Worm (Caenorhabditis elegans) whole organism, early embryonic: ENCODE results near the gene T11F9.14.

Experiments
- B0310.2 ChIP-seq: sonication (generic microtip); optimal IDR thresholded peaks from 2 replicates; lab custom pipeline; 2016; ENCODE audit warnings: mild to moderate bottlenecking, missing genetic modification characterization, missing compliant biosample characterization
- F13C5.2 ChIP-seq: sonication (generic microtip); optimal IDR thresholded peaks from 2 replicates; lab custom pipeline; 2017; ENCODE audit warnings: mild to moderate bottlenecking, missing genetic modification characterization, inconsistent platforms, missing compliant biosample characterization
- aly-1 ChIP-seq: sonication (generic microtip); optimal IDR thresholded peaks from 2 replicates; lab custom pipeline; 2016; ENCODE audit warnings: missing genetic modification characterization, missing compliant biosample characterization
- ama-1 ChIP-seq: fragments of 150-350 bp; optimal IDR thresholded peaks from 2 replicates; lab custom pipeline; 2014
- ceh-13 ChIP-seq: fragments of 200-800 bp; sonication (Bioruptor generic); optimal IDR thresholded peaks from 2 replicates; lab custom pipeline; 2018; ENCODE audit warnings: mild to moderate bottlenecking, missing genetic modification characterization, missing compliant biosample characterization
- ceh-36 ChIP-seq: sonication (generic microtip); optimal IDR thresholded peaks from 2 replicates; lab custom pipeline; 2016; ENCODE audit warnings: missing genetic modification characterization, inconsistent platforms, missing compliant biosample characterization
- ets-7 ChIP-seq: sonication (generic microtip); optimal IDR thresholded peaks from 2 replicates; lab custom pipeline; 2016; ENCODE audit warnings: missing genotype, missing genetic modification characterization, missing compliant biosample characterization
- flt-1 ChIP-seq: fragments of 200-800 bp; sonication (Bioruptor generic); IDR thresholded peaks from 2 replicates; pipeline ENCODE4 v1.3.6; 2022; ENCODE audit warnings: missing genetic modification characterization, missing compliant biosample characterization
- hmbx-1 ChIP-seq: sonication (generic microtip); optimal IDR thresholded peaks from 2 replicates; lab custom pipeline; 2016; ENCODE audit warnings: mild to moderate bottlenecking, missing genetic modification characterization, missing compliant biosample characterization
- hmg-4 ChIP-seq: fragments of 200-800 bp; sonication (Bioruptor generic); optimal IDR thresholded peaks from 2 replicates; lab custom pipeline; 2018; ENCODE audit warnings: mild to moderate bottlenecking, missing genetic modification characterization, missing compliant biosample characterization
- hnd-1 ChIP-seq: sonication (generic microtip); optimal IDR thresholded peaks from 2 replicates; lab custom pipeline; 2016; ENCODE audit warnings: missing genetic modification characterization, missing compliant biosample characterization
- pes-1 ChIP-seq: fragments of 200-800 bp; sonication (Bioruptor generic); IDR thresholded peaks from 2 replicates; pipeline ENCODE4 v1.3.6; 2022; ENCODE audit warnings: missing genetic modification reagents, missing genetic modification characterization, missing compliant biosample characterization
- scrt-1 ChIP-seq: fragments of 200-800 bp; sonication (Bioruptor generic); IDR thresholded peaks from 2 replicates; pipeline ENCODE4 v1.3.6; 2022; ENCODE audit warnings: missing genetic modification characterization, missing compliant biosample characterization
- sea-1 ChIP-seq: fragments of 200-800 bp; sonication (Bioruptor generic); conservative IDR thresholded peaks from 2 replicates; pipeline ENCODE4 v1.3.6; 2022; ENCODE audit warnings: missing genetic modification characterization, missing compliant biosample characterization
- tbx-11 ChIP-seq: fragments of 200-800 bp; sonication (Bioruptor generic); IDR thresholded peaks from 2 replicates; pipeline ENCODE4 v1.3.6; 2022; ENCODE audit warnings: missing genetic modification characterization, missing compliant biosample characterization
- tbx-37 ChIP-seq: fragments of 200-800 bp; sonication (Bioruptor generic); conservative IDR thresholded peaks from 2 replicates; pipeline ENCODE4 v1.3.6; 2022; ENCODE audit warnings: missing genetic modification reagents, missing genetic modification characterization, missing compliant biosample characterization
- tra-4 ChIP-seq: sonication (generic microtip); optimal IDR thresholded peaks from 2 replicates; lab custom pipeline; 2017; ENCODE audit warnings: missing genetic modification characterization, missing compliant biosample characterization

T11F9.14 gene

ce11 chrV:11454917-11455316 lies 25.7 kb downstream of the T11F9.14 start:
- TF ChIP-seq pes-1 (no peak), hmg-4 (GFP tag; lab: Kevin White, UChicago) (no peak), sea-1 (no peak), F13C5.2 (no peak)

ce11 chrV:11450257-11450656 lies 30.4 kb downstream of the T11F9.14 start, which contains the start of gene col-156:
TSS of gene col-156 (minus strand) at chrV:11450357.
- TF ChIP-seq hmbx-1 (no peak), sea-1 (no peak), tra-4 (tag; lab: Kevin White, UChicago) (no peak), flt-1 (GFP tag; lab: Robert Waterston, UW) (no peak)

DNA sequence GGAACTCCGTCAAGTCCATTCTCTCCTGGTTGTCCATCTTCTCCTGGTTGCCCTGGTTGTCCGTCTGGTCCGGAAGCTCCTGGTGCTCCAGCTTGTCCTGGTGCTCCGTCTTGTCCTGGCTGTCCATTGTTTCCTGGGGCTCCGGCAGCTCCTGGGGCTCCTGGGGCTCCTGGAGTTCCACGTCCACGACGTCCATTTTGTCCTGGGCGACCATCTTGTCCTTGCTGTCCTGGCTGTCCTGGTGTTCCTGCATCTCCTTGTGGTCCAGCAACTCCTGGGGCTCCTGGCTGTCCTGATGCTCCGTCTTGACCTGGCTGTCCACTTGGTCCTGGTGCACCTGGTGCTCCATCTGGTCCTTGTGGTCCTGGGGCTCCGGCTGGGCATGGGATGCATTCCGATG lies 31.2 kb downstream of the T11F9.14 start:
- no peak for TF ChIP-seq pes-1
- no peak for TF ChIP-seq B0310.2 (tag; lab: Kevin White, UChicago)
- no peak for TF ChIP-seq tbx-11 (GFP tag; lab: Robert Waterston, UW)
- TF ChIP-seq flt-1 (GFP tag; lab: Robert Waterston, UW), result no peak
- no peak for TF ChIP-seq ceh-36
- no peak for TF ChIP-seq hnd-1 (tag; lab: Kevin White, UChicago)
- TF ChIP-seq hmbx-1, result no peak
- no peak for TF ChIP-seq aly-1 (tag; lab: Kevin White, UChicago)
- no peak for TF ChIP-seq ceh-13 (GFP tag; lab: Kevin White, UChicago)
- TF ChIP-seq hmg-4 (GFP tag; lab: Kevin White, UChicago), result no peak
- no peak for TF ChIP-seq ama-1 (lab: Kevin White, UChicago)
- no peak for TF ChIP-seq sea-1
- TF ChIP-seq tra-4 (tag; lab: Kevin White, UChicago), result no peak
- no peak for TF ChIP-seq ets-7 (tag; lab: Kevin White, UChicago)
- no peak for TF ChIP-seq F13C5.2
- no peak for TF ChIP-seq scrt-1 (GFP tag; lab: Robert Waterston, UW)
- no peak for TF ChIP-seq tbx-37 (GFP tag; lab: Robert Waterston, UW)

DNA sequence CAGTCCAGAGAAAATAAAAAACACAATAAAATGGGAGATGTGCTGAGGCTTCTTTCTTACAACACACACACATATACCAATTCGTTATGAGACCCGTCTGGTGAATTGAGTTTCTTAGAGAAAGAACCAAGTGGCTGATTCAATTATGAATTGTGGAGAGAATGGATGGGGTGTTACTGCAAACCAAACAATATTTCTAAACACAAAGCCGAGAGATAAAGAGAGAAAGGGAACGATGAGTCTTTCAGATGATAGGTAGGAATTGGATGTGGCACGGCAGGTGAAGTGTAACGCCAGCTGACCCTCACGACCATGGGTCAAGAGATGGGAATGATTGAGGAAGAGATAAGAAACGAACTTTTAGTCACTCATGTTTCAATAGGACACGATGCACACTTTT lies 34.3 kb downstream of the T11F9.14 start, which contains the start of gene mig-17:
Gene mig-17, plus strand, starts transcription at position 389 of the 400 bp plus-strand sequence.
- TF ChIP-seq B0310.2 (tag; lab: Kevin White, UChicago) (no peak), aly-1 (tag; lab: Kevin White, UChicago) (no peak), ceh-36 (no peak)

ce11 chrV:11445375-11445774 lies 35.3 kb downstream of the T11F9.14 start:
- TF ChIP-seq hmg-4 (GFP tag; lab: Kevin White, UChicago) (peak; percentile 25), aly-1 (tag; lab: Kevin White, UChicago) (no peak)

- TF ChIP-seq hmbx-1 (no peak), tra-4 (tag; lab: Kevin White, UChicago) (no peak), ceh-36 (no peak), ama-1 (lab: Kevin White, UChicago) (no peak), ets-7 (tag; lab: Kevin White, UChicago) (no peak), B0310.2 (tag; lab: Kevin White, UChicago) (no peak), ceh-13 (GFP tag; lab: Kevin White, UChicago) (no peak), pes-1 (no peak), sea-1 (no peak), tbx-11 (GFP tag; lab: Robert Waterston, UW) (no peak), scrt-1 (GFP tag; lab: Robert Waterston, UW) (no peak), flt-1 (GFP tag; lab: Robert Waterston, UW) (no peak), hnd-1 (tag; lab: Kevin White, UChicago) (no peak), F13C5.2 (no peak), tbx-37 (GFP tag; lab: Robert Waterston, UW) (no peak), aly-1 (tag; lab: Kevin White, UChicago) (no peak), hmg-4 (GFP tag; lab: Kevin White, UChicago) (no peak)
These were observed 37.1 kb downstream of the T11F9.14 start, which contains the start of gene F57B7.2 for ce11 chrV:11443503-11443902. TSS of gene F57B7.2 (minus strand) at chrV:11443603.

- TF ChIP-seq hmbx-1, result no peak
- no peak for TF ChIP-seq hmg-4 (GFP tag; lab: Kevin White, UChicago)
- no peak for TF ChIP-seq ama-1 (lab: Kevin White, UChicago)
- TF ChIP-seq hnd-1 (tag; lab: Kevin White, UChicago), result no peak
- TF ChIP-seq ceh-13 (GFP tag; lab: Kevin White, UChicago), result no peak
- no peak for TF ChIP-seq tbx-11 (GFP tag; lab: Robert Waterston, UW)
- TF ChIP-seq tbx-37 (GFP tag; lab: Robert Waterston, UW), result no peak
- TF ChIP-seq ceh-36, result no peak
- no peak for TF ChIP-seq pes-1
- TF ChIP-seq tra-4 (tag; lab: Kevin White, UChicago), result no peak
- TF ChIP-seq F13C5.2, result no peak
- TF ChIP-seq sea-1, result no peak
- TF ChIP-seq B0310.2 (tag; lab: Kevin White, UChicago), result no peak
These were observed 41.4 kb downstream of the T11F9.14 start for ce11 chrV:11439202-11439601.

- no peak for TF ChIP-seq ama-1 (lab: Kevin White, UChicago)
- no peak for TF ChIP-seq ceh-36
- no peak for TF ChIP-seq pes-1
- no peak for TF ChIP-seq tbx-11 (GFP tag; lab: Robert Waterston, UW)
- TF ChIP-seq hnd-1 (tag; lab: Kevin White, UChicago), result no peak
- TF ChIP-seq tra-4 (tag; lab: Kevin White, UChicago), result no peak
- no peak for TF ChIP-seq flt-1 (GFP tag; lab: Robert Waterston, UW)
- TF ChIP-seq hmbx-1, result no peak
- TF ChIP-seq B0310.2 (tag; lab: Kevin White, UChicago), result no peak
- TF ChIP-seq hmg-4 (GFP tag; lab: Kevin White, UChicago), result no peak
- no peak for TF ChIP-seq sea-1
- no peak for TF ChIP-seq F13C5.2
- TF ChIP-seq ceh-13 (GFP tag; lab: Kevin White, UChicago), result no peak
- no peak for TF ChIP-seq tbx-37 (GFP tag; lab: Robert Waterston, UW)
- TF ChIP-seq ets-7 (tag; lab: Kevin White, UChicago), result no peak
- no peak for TF ChIP-seq scrt-1 (GFP tag; lab: Robert Waterston, UW)
- TF ChIP-seq aly-1 (tag; lab: Kevin White, UChicago), result no peak
These were observed 42.2 kb downstream of the T11F9.14 start, which contains the start of gene dmsr-1 for ce11 chrV:11438464-11438863. TSS of gene dmsr-1 (plus strand) at chrV:11438764.
